Fruit fly (Drosophila melanogaster): ENCODE data around the gene bel.

Gene bel

dm6 chr3R:8683280-8683679, 22.7 kb upstream of the bel start (continued):
- TF ChIP-seq CG14441 (GFP tag; IDR thresholded peaks at IDR 0.05) (no peak), HmgD (GFP tag; optimal IDR thresholded peaks at IDR 0.05) (no peak), CG3407 (GFP tag; optimal IDR thresholded peaks at IDR 0.05) (no peak), CG18764 (GFP tag; optimal IDR thresholded peaks at IDR 0.05) (no peak), ara (GFP tag; IDR thresholded peaks at IDR 0.05) (no peak), disco-r (GFP tag; optimal IDR thresholded peaks at IDR 0.05) (no peak), schlank (tag; optimal IDR thresholded peaks at IDR 0.05) (no peak), Spps (tag; optimal IDR thresholded peaks at IDR 0.05) (no peak), nerfin-2 (GFP tag; IDR thresholded peaks at IDR 0.05; ENCODE audit: partially characterized antibody) (no peak), Pdp1 (GFP tag; optimal IDR thresholded peaks at IDR 0.05) (no peak), otp (GFP tag; IDR thresholded peaks at IDR 0.05) (no peak), CG8290 (GFP tag; optimal IDR thresholded peaks at IDR 0.05) (no peak), CG8290 (tag; optimal IDR thresholded peaks at IDR 0.05) (no peak), ac (GFP tag; optimal IDR thresholded peaks at IDR 0.05) (peak; percentile 27), CG18262 (tag; optimal IDR thresholded peaks at IDR 0.05) (peak; percentile 5), lilli (GFP tag; optimal IDR thresholded peaks at IDR 0.05) (no peak), chm (GFP tag; IDR thresholded peaks at IDR 0.05) (no peak), CG13775 (GFP tag; optimal IDR thresholded peaks at IDR 0.05) (peak; percentile 4), rib (GFP tag; IDR thresholded peaks at IDR 0.05) (no peak), CG15479 (GFP tag; optimal IDR thresholded peaks at IDR 0.05) (peak; percentile 67), CrebB (tag; optimal IDR thresholded peaks at IDR 0.05) (no peak), CG8924 (tag; optimal IDR thresholded peaks at IDR 0.05) (peak; percentile 35), CG7271 (tag; optimal IDR thresholded peaks at IDR 0.05) (peak; percentile 58), Fer1 (GFP tag; optimal IDR thresholded peaks at IDR 0.05) (no peak), Dfd (GFP tag; optimal IDR thresholded peaks at IDR 0.05) (no peak), CG7357 (GFP tag; IDR thresholded peaks at IDR 0.05) (no peak), Rx (GFP tag; IDR thresholded peaks at IDR 0.05) (no peak), usp (GFP tag; optimal IDR thresholded peaks at IDR 0.05) (no peak), Fer3 (tag; optimal IDR thresholded peaks at IDR 0.05) (no peak), so (GFP tag; IDR thresholded peaks at IDR 0.05) (no peak), CG10147 (GFP tag; optimal IDR thresholded peaks at IDR 0.05) (no peak), CG13624 (GFP tag; optimal IDR thresholded peaks at IDR 0.05) (no peak), br (optimal IDR thresholded peaks at IDR 0.05) (no peak), Ets97D (GFP tag; optimal IDR thresholded peaks at IDR 0.05) (no peak), CG32532 (GFP tag; IDR thresholded peaks at IDR 0.05) (no peak), CG17612 (GFP tag; IDR thresholded peaks at IDR 0.05) (no peak), zfh1 (GFP tag; IDR thresholded peaks at IDR 0.05) (peak; percentile 28; the same call in 1 of the 3 replicates), CG17829 (tag; optimal IDR thresholded peaks at IDR 0.05) (peak; percentile 25), Mrtf (GFP tag; IDR thresholded peaks at IDR 0.05) (no peak), CG6175 (GFP tag; IDR thresholded peaks at IDR 0.05) (no peak), Hsf (GFP tag; optimal IDR thresholded peaks at IDR 0.05) (peak; percentile 10), al (GFP tag; IDR thresholded peaks at IDR 0.05) (no peak), CG9437 (GFP tag; optimal IDR thresholded peaks at IDR 0.05) (no peak), grau (tag; optimal IDR thresholded peaks at IDR 0.05) (no peak), scrt (GFP tag; optimal IDR thresholded peaks at IDR 0.05) (no peak), gcm (GFP tag; optimal IDR thresholded peaks at IDR 0.05) (no peak), TFAM (GFP tag; optimal IDR thresholded peaks at IDR 0.05) (no peak), CG8388 (GFP tag; optimal IDR thresholded peaks at IDR 0.05) (no peak), stwl (tag; optimal IDR thresholded peaks at IDR 0.05) (no peak), fd102C (GFP tag; optimal IDR thresholded peaks at IDR 0.05) (peak; percentile 79), CG7839 (tag; optimal IDR thresholded peaks at IDR 0.05) (no peak), CG7963 (GFP tag; IDR thresholded peaks at IDR 0.05; ENCODE audit: partially characterized antibody) (no peak), grn (GFP tag; optimal IDR thresholded peaks at IDR 0.05) (no peak)
